Fruit fly (Drosophila melanogaster) whole organism, embryonic: ENCODE data around the gene CG3513.

ENCODE experiments used
- ATbp ChIP-seq: fragments of 200-800 bp; sonication (Bioruptor generic); optimal IDR thresholded peaks from 2 replicates; lab custom pipeline; 2017; ENCODE audit warnings: missing biosample characterization, mild to moderate bottlenecking, missing genetic modification characterization, missing genetic modification reagents
- Atf-2 ChIP-seq: fragments of 200-800 bp; sonication (Bioruptor generic); optimal IDR thresholded peaks from 2 replicates; lab custom pipeline; 2016; ENCODE audit warnings: missing biosample characterization, missing genetic modification characterization
- CG10147 ChIP-seq: fragments of 200-800 bp; sonication (Bioruptor generic); optimal IDR thresholded peaks from 2 replicates; lab custom pipeline; 2019; ENCODE audit warnings: missing biosample characterization, mild to moderate bottlenecking, missing genetic modification characterization, moderate library complexity
- CG10267 ChIP-seq: fragments of 200-800 bp; sonication (Bioruptor generic); optimal IDR thresholded peaks from 2 replicates; lab custom pipeline; 2018; ENCODE audit warnings: missing biosample characterization, mild to moderate bottlenecking, missing genetic modification characterization, moderate library complexity
- CG11085 ChIP-seq: fragments of 200-800 bp; sonication (Bioruptor generic); IDR thresholded peaks from 2 replicates; pipeline ENCODE4 v1.3.6; 2022; ENCODE audit warnings: missing biosample characterization, missing genetic modification characterization
- CG12391 ChIP-seq: fragments of 200-800 bp; sonication (Bioruptor generic); optimal IDR thresholded peaks from 3 replicates; lab custom pipeline; 2018; ENCODE audit warnings: missing biosample characterization, mild to moderate bottlenecking, missing genetic modification characterization, moderate library complexity
- CG13894 ChIP-seq: fragments of 200-800 bp; sonication (Bioruptor generic); optimal IDR thresholded peaks from 3 replicates; lab custom pipeline; 2018; ENCODE audit warnings: missing biosample characterization, mild to moderate bottlenecking, missing genetic modification characterization, moderate library complexity
- CG14965 ChIP-seq: fragments of 200-800 bp; sonication (Bioruptor generic); optimal IDR thresholded peaks from 2 replicates; lab custom pipeline; 2016; ENCODE audit warnings: missing biosample characterization, missing genetic modification characterization, borderline replicate concordance
- CG15073 ChIP-seq: fragments of 200-800 bp; sonication (Bioruptor generic); optimal IDR thresholded peaks from 2 replicates; lab custom pipeline; 2016; ENCODE audit warnings: missing biosample characterization, missing genetic modification characterization
- CG1647 ChIP-seq: fragments of 200-800 bp; sonication (Bioruptor generic); optimal IDR thresholded peaks from 3 replicates; lab custom pipeline; 2016; ENCODE audit warnings: missing biosample characterization, missing genetic modification characterization
- CG16815 ChIP-seq: fragments of 200-800 bp; sonication (Bioruptor generic); optimal IDR thresholded peaks from 3 replicates; lab custom pipeline; 2017; ENCODE audit warnings: missing biosample characterization, mild to moderate bottlenecking, missing genetic modification characterization
- CG17186 ChIP-seq: fragments of 200-800 bp; sonication (Bioruptor generic); optimal IDR thresholded peaks from 3 replicates; lab custom pipeline; 2017; ENCODE audit warnings: missing biosample characterization, missing genetic modification reagents, missing genetic modification characterization
- CG17829 ChIP-seq: fragments of 200-800 bp; optimal IDR thresholded peaks from 2 replicates; lab custom pipeline; 2019; ENCODE audit warnings: missing biosample characterization, mild to moderate bottlenecking, missing genetic modification characterization, moderate library complexity
- CG2120 ChIP-seq: fragments of 200-800 bp; sonication (Bioruptor generic); optimal IDR thresholded peaks from 3 replicates; lab custom pipeline; 2016; ENCODE audit warnings: missing biosample characterization, missing genetic modification characterization
- CG31224 ChIP-seq: fragments of 200-800 bp; sonication (Bioruptor generic); IDR thresholded peaks from 2 replicates; pipeline ENCODE4 v1.3.6; 2022; ENCODE audit warnings: missing biosample characterization, missing genetic modification characterization
- CG32772 ChIP-seq: fragments of 200-800 bp; sonication (Bioruptor generic); IDR thresholded peaks from 2 replicates; pipeline ENCODE4 v1.3.6; 2022; ENCODE audit warnings: missing biosample characterization, missing genetic modification characterization
- CG3838 ChIP-seq: fragments of 200-800 bp; sonication (Bioruptor generic); optimal IDR thresholded peaks from 3 replicates; lab custom pipeline; 2016; ENCODE audit warnings: missing biosample characterization, missing genetic modification characterization
- CG42726 ChIP-seq: fragments of 200-800 bp; sonication (Bioruptor generic); IDR thresholded peaks from 2 replicates; pipeline ENCODE4 v1.3.6; 2022; ENCODE audit warnings: missing biosample characterization, missing genetic modification characterization; ENCODE audit not compliant: partially characterized antibody
- CG6689 ChIP-seq: fragments of 200-800 bp; sonication (Bioruptor generic); IDR thresholded peaks from 2 replicates; pipeline ENCODE4 v1.3.6; 2022; ENCODE audit warnings: missing biosample characterization, missing genetic modification characterization
- CG8478 ChIP-seq: fragments of >200 bp; optimal IDR thresholded peaks from 2 replicates; lab custom pipeline; 2018
- CG9437 ChIP-seq: fragments of 200-800 bp; sonication (Bioruptor generic); optimal IDR thresholded peaks from 2 replicates; lab custom pipeline; 2018; ENCODE audit warnings: missing biosample characterization, mild to moderate bottlenecking, missing genetic modification characterization
- CG9797 ChIP-seq: fragments of 200-800 bp; sonication (Bioruptor generic); optimal IDR thresholded peaks from 3 replicates; lab custom pipeline; 2018; ENCODE audit warnings: missing biosample characterization, mild to moderate bottlenecking, missing genetic modification characterization
- D19B ChIP-seq: fragments of 200-800 bp; sonication (Bioruptor generic); optimal IDR thresholded peaks from 2 replicates; lab custom pipeline; 2017; ENCODE audit warnings: missing biosample characterization, mild to moderate bottlenecking, missing genetic modification characterization
- Dip2 ChIP-seq: fragments of 200-800 bp; sonication (Bioruptor generic); IDR thresholded peaks from 2 replicates; pipeline ENCODE4 v1.3.6; 2022; ENCODE audit warnings: missing biosample characterization, missing genetic modification characterization
- Dll ChIP-seq: fragments of 200-800 bp; sonication (Bioruptor generic); IDR thresholded peaks from 4 replicates; pipeline ENCODE4 v1.3.6; 2022; ENCODE audit warnings: missing biosample characterization, missing genetic modification characterization; ENCODE audit not compliant: partially characterized antibody
- HLH4C ChIP-seq: fragments of 200-800 bp; sonication (Bioruptor generic); IDR thresholded peaks from 3 replicates; pipeline ENCODE4 v1.3.6; 2022; ENCODE audit warnings: missing biosample characterization, missing genetic modification characterization; ENCODE audit not compliant: partially characterized antibody
- MBD-R2 ChIP-seq: fragments of 200-800 bp; sonication (Bioruptor generic); IDR thresholded peaks from 2 replicates; pipeline ENCODE4 v1.3.6; 2022; ENCODE audit warnings: missing biosample characterization, missing genetic modification characterization
- Myb ChIP-seq: fragments of 200-800 bp; sonication (Bioruptor generic); optimal IDR thresholded peaks from 2 replicates; lab custom pipeline; 2016; ENCODE audit warnings: missing biosample characterization, missing genetic modification characterization
- NC2α ChIP-seq: fragments of 200-800 bp; sonication (Bioruptor generic); optimal IDR thresholded peaks from 2 replicates; lab custom pipeline; 2016; ENCODE audit warnings: missing biosample characterization, missing genetic modification characterization
- Optix ChIP-seq: fragments of 200-800 bp; sonication (Bioruptor generic); IDR thresholded peaks from 3 replicates; pipeline ENCODE4 v1.3.6; 2022; ENCODE audit warnings: missing biosample characterization, missing genetic modification characterization
- bigmax ChIP-seq: fragments of 200-800 bp; sonication (Bioruptor generic); optimal IDR thresholded peaks from 2 replicates; lab custom pipeline; 2018; ENCODE audit warnings: missing biosample characterization, mild to moderate bottlenecking, missing genetic modification characterization
- cwo ChIP-seq: fragments of 200-800 bp; sonication (Bioruptor generic); optimal IDR thresholded peaks from 3 replicates; lab custom pipeline; 2017; ENCODE audit warnings: missing biosample characterization, missing genetic modification characterization, mild to moderate bottlenecking, moderate library complexity, missing genetic modification reagents
- dan ChIP-seq: fragments of 200-800 bp; sonication (Bioruptor generic); IDR thresholded peaks from 2 replicates; pipeline ENCODE4 v1.3.6; 2022; ENCODE audit warnings: missing biosample characterization, missing genetic modification characterization
- dmrt99B ChIP-seq: fragments of 200-800 bp; sonication (Bioruptor generic); optimal IDR thresholded peaks from 2 replicates; lab custom pipeline; 2018; ENCODE audit warnings: missing biosample characterization, mild to moderate bottlenecking, missing genetic modification characterization, moderate library complexity
- ewg ChIP-seq: fragments of 200-800 bp; sonication (Bioruptor generic); optimal IDR thresholded peaks from 3 replicates; lab custom pipeline; 2017; ENCODE audit warnings: mild to moderate bottlenecking, missing biosample characterization, missing genetic modification reagents, missing genetic modification characterization
- inv ChIP-seq: fragments of 200-800 bp; sonication (Bioruptor generic); IDR thresholded peaks from 2 replicates; pipeline ENCODE4 v1.3.6; 2022; ENCODE audit warnings: missing biosample characterization, missing genetic modification characterization; ENCODE audit not compliant: partially characterized antibody
- ken ChIP-seq: fragments of 200-800 bp; sonication (Bioruptor generic); IDR thresholded peaks from 3 replicates; pipeline ENCODE4 v1.3.6; 2022; ENCODE audit warnings: missing biosample characterization, missing genetic modification characterization
- p53 ChIP-seq: fragments of 200-800 bp; sonication (Bioruptor generic); optimal IDR thresholded peaks from 2 replicates; lab custom pipeline; 2016; ENCODE audit warnings: missing biosample characterization, missing genetic modification characterization
- pan ChIP-seq, 4 experiments: fragments of >200 bp in 3 of 4; fragments of 200-800 bp in 1 of 4; sonication (Bioruptor generic) in 1 of 4; optimal IDR thresholded peaks in 3 of 4; IDR thresholded peaks in 1 of 4; 2 replicates each; pipeline versions ENCODE4 v1.3.6 to Lab custom; 2017 to 2022; ENCODE audit warnings: missing biosample characterization in 2 of 4, missing genetic modification characterization in 2 of 4, mixed read lengths in 1 of 4
- peb ChIP-seq: fragments of 200-800 bp; sonication (Bioruptor generic); IDR thresholded peaks from 2 replicates; pipeline ENCODE4 v1.3.6; 2022; ENCODE audit warnings: missing biosample characterization, missing genetic modification characterization
- repo ChIP-seq: fragments of 200-800 bp; sonication (Bioruptor generic); optimal IDR thresholded peaks from 2 replicates; lab custom pipeline; 2016; ENCODE audit warnings: missing biosample characterization, missing genetic modification characterization
- sens ChIP-seq: fragments of 200-800 bp; sonication (Bioruptor generic); peaks from one replicate; lab custom pipeline; 2016; ENCODE audit warnings: missing biosample characterization, missing genetic modification characterization
- sens-2 ChIP-seq: fragments of 200-800 bp; sonication (Bioruptor generic); IDR thresholded peaks from 2 replicates; pipeline ENCODE4 v1.3.6; 2022; ENCODE audit warnings: missing biosample characterization, missing genetic modification characterization
- slp2 ChIP-seq: fragments of 200-800 bp; sonication (Bioruptor generic); optimal IDR thresholded peaks from 2 replicates; lab custom pipeline; 2016; ENCODE audit warnings: missing biosample characterization, missing genetic modification characterization
- sob ChIP-seq: fragments of 200-800 bp; sonication (Bioruptor generic); IDR thresholded peaks from 2 replicates; pipeline ENCODE4 v1.3.6; 2022; ENCODE audit warnings: missing biosample characterization, missing genetic modification characterization
- sr ChIP-seq: fragments of 200-800 bp; sonication (Bioruptor generic); IDR thresholded peaks from 3 replicates; pipeline ENCODE4 v1.3.6; 2022; ENCODE audit warnings: missing biosample characterization, missing genetic modification characterization
- ssp ChIP-seq: fragments of 200-800 bp; sonication (Bioruptor generic); IDR thresholded peaks from 2 replicates; pipeline ENCODE4 v1.3.6; 2022; ENCODE audit warnings: missing biosample characterization, missing genetic modification characterization
- stwl ChIP-seq: fragments of 200-800 bp; sonication (Bioruptor generic); optimal IDR thresholded peaks from 3 replicates; lab custom pipeline; 2018; ENCODE audit warnings: missing biosample characterization, mild to moderate bottlenecking, missing genetic modification characterization, moderate library complexity
- tgo ChIP-seq: fragments of 200-800 bp; sonication (Bioruptor generic); IDR thresholded peaks from 3 replicates; pipeline ENCODE4 v1.3.6; 2022; ENCODE audit warnings: missing biosample characterization, missing genetic modification characterization
- twi ChIP-seq: fragments of 200-800 bp; optimal IDR thresholded peaks from 2 replicates; lab custom pipeline; 2019; ENCODE audit warnings: missing biosample characterization, mild to moderate bottlenecking, missing genetic modification characterization, moderate library complexity
- wdn ChIP-seq: fragments of 200-800 bp; sonication (Bioruptor generic); IDR thresholded peaks from 2 replicates; pipeline ENCODE4 v1.3.6; 2022; ENCODE audit warnings: missing biosample characterization, missing genetic modification characterization

CG3513 gene

DNA sequence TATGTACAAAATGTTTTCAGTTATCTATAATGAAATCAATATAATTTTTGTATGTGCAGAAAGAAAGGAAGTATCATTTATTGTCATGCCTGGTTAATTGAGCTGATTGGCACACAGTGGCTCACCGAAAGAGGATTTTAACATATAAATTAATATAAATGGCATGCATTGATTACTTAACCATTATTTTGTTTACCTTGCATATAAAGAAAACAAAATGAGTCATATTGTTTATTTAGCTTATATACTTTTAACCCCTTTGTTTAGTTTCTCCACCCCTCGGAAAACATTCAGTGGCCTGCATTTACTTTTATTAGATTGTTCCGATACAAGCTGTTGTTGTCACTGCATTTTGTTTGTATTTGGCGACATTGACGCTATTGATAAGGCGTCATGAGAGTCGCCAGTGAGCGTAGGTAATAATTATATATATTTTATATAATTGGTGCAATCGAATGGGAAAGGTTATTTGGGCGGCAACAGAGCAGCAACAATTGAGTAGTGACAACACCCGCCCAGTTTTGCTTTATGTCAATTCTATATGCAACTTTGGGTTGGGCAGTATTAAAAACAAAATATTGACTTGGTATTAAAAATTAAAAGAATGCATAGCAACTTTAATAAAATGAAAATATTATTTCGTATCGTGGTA lies 45.3 kb downstream of the CG3513 start (continued):
- TF ChIP-seq HLH4C: no peak
- no peak for TF ChIP-seq repo
- no peak for TF ChIP-seq Dll (GFP tag; lab: Robert Waterston, UW)
- TF ChIP-seq sens-2 (GFP tag; lab: Robert Waterston, UW): no peak
- TF ChIP-seq Optix (GFP tag; lab: Robert Waterston, UW): no peak
- no peak for TF ChIP-seq MBD-R2
- no peak for TF ChIP-seq CG6689 (GFP tag; lab: Robert Waterston, UW)
- TF ChIP-seq dan: no peak
- TF ChIP-seq CG17829 (tag; lab: Kevin White, UChicago): no peak
- no peak for TF ChIP-seq CG16815 (GFP tag; lab: Kevin White, UChicago)
- TF ChIP-seq CG42726 (GFP tag; lab: Robert Waterston, UW): no peak
- TF ChIP-seq pan (optimal IDR thresholded peaks at IDR 0.05; lab: Kevin White, UChicago): no peak
- peak in 1 of 2 experiments; percentile 55 for TF ChIP-seq pan (GFP tag; optimal IDR thresholded peaks at IDR 0.05 in 1 of 2, IDR thresholded peaks at IDR 0.05 in 1 of 2)
- TF ChIP-seq D19B (GFP tag; lab: Kevin White, UChicago): no peak
- TF ChIP-seq CG9437 (GFP tag; lab: Kevin White, UChicago): no peak
- TF ChIP-seq slp2 (GFP tag; lab: Kevin White, UChicago): no peak
- TF ChIP-seq sens (GFP tag; lab: Kevin White, UChicago): peak; percentile 62
- TF ChIP-seq tgo: no peak
- TF ChIP-seq CG8478 (lab: Kevin White, UChicago): no peak
- peak; percentile 20 for TF ChIP-seq CG12391 (tag; lab: Kevin White, UChicago)
- no peak for TF ChIP-seq CG17186 (GFP tag; lab: Kevin White, UChicago)
- no peak for TF ChIP-seq CG13894 (tag; lab: Kevin White, UChicago)
- no peak for TF ChIP-seq ken
- no peak for TF ChIP-seq CG10267 (tag; lab: Kevin White, UChicago)
- no peak for TF ChIP-seq CG11085
- TF ChIP-seq CG14965 (GFP tag; lab: Kevin White, UChicago): no peak
- no peak for TF ChIP-seq peb (GFP tag; lab: Robert Waterston, UW)
- TF ChIP-seq CG9797 (GFP tag; lab: Kevin White, UChicago): no peak
- TF ChIP-seq sr (GFP tag; lab: Robert Waterston, UW): no peak
- TF ChIP-seq CG10147 (GFP tag; lab: Kevin White, UChicago): no peak
- TF ChIP-seq ewg (GFP tag; lab: Kevin White, UChicago): no peak
- no peak for TF ChIP-seq twi (tag; lab: Kevin White, UChicago)
- TF ChIP-seq CG2120 (GFP tag; lab: Kevin White, UChicago): no peak
- no peak for TF ChIP-seq stwl (tag; lab: Kevin White, UChicago)
- peak; percentile 36 for TF ChIP-seq dmrt99B (tag; lab: Kevin White, UChicago)
- no peak for TF ChIP-seq CG1647 (GFP tag; lab: Kevin White, UChicago)
- no peak for TF ChIP-seq ssp (GFP tag; lab: Robert Waterston, UW)
- no peak for TF ChIP-seq cwo
- no peak for TF ChIP-seq Myb (GFP tag; lab: Kevin White, UChicago)
- no peak for TF ChIP-seq Dip2
- TF ChIP-seq sob (GFP tag; lab: Robert Waterston, UW): no peak
- TF ChIP-seq CG3838 (GFP tag; lab: Kevin White, UChicago): no peak
- TF ChIP-seq ATbp: peak; percentile 59
- TF ChIP-seq Atf-2: no peak
- TF ChIP-seq inv (GFP tag; lab: Robert Waterston, UW): no peak
- TF ChIP-seq p53 (GFP tag; lab: Kevin White, UChicago): no peak
- TF ChIP-seq CG31224 (GFP tag; lab: Robert Waterston, UW): no peak
- no peak for TF ChIP-seq CG15073 (GFP tag; lab: Kevin White, UChicago)
- no peak for TF ChIP-seq NC2α (GFP tag; lab: Kevin White, UChicago)
- TF ChIP-seq CG32772 (GFP tag; lab: Robert Waterston, UW): no peak
- no peak for TF ChIP-seq bigmax (GFP tag; lab: Kevin White, UChicago)
- no peak for TF ChIP-seq wdn (GFP tag; lab: Robert Waterston, UW)
